Fruit fly (Drosophila melanogaster): ENCODE results near the gene COX7A.

COX7A gene

dm6 chr3R:8349106-8349448, 8.2 kb upstream of the COX7A start (continued):
- no peak for TF ChIP-seq zfh1 (GFP tag; IDR thresholded peaks at IDR 0.05)
- TF ChIP-seq bbx (GFP tag; IDR thresholded peaks at IDR 0.05; ENCODE audit: partially characterized antibody) = peak; percentile 13; the same call in 1 of the 2 replicates
- TF ChIP-seq Rfx (GFP tag; IDR thresholded peaks at IDR 0.05) = no peak
- TF ChIP-seq Dref (GFP tag; IDR thresholded peaks at IDR 0.05) = peak; percentile 41

dm6 chr3R:8347835-8348234, 7.0 kb upstream of the COX7A start:
- TF ChIP-seq odd (GFP tag; optimal IDR thresholded peaks at IDR 0.05) (no peak), dpn (GFP tag; optimal IDR thresholded peaks at IDR 0.05) (no peak), Kr (GFP tag; optimal IDR thresholded peaks at IDR 0.05) (no peak), Ets65A (GFP tag) (peak; percentile 88), Med (GFP tag) (peak; percentile 55), CG9797 (GFP tag; optimal IDR thresholded peaks at IDR 0.05) (no peak), gcm (GFP tag; optimal IDR thresholded peaks at IDR 0.05) (no peak), MESR4 (GFP tag; optimal IDR thresholded peaks at IDR 0.05) (peak; percentile 12)

- no peak for TF ChIP-seq chinmo (GFP tag; IDR thresholded peaks at IDR 0.05; ENCODE audit: partially characterized antibody)
- peak; percentile 23 for TF ChIP-seq stwl (tag; optimal IDR thresholded peaks at IDR 0.05)
These were observed 6.4 kb upstream of the COX7A start, which contains the start of gene CG7352 for dm6 chr3R:8347279-8347678. Gene CG7352, plus strand, starts transcription at chr3R:8347579.

dm6 chr3R:8344174-8344573, 3.3 kb upstream of the COX7A start, which contains the start of gene DppIII:
Gene DppIII, plus strand, starts transcription at chr3R:8344400.
- TF ChIP-seq Hmx (GFP tag; optimal IDR thresholded peaks at IDR 0.05) (no peak), Hsf (GFP tag; optimal IDR thresholded peaks at IDR 0.05) (no peak), CG10979 (tag; optimal IDR thresholded peaks at IDR 0.05) (no peak), Blimp-1 (GFP tag; optimal IDR thresholded peaks at IDR 0.05) (peak; percentile 78), Mes4 (GFP tag; optimal IDR thresholded peaks at IDR 0.05) (no peak), eve (GFP tag; optimal IDR thresholded peaks at IDR 0.05) (no peak), shn (GFP tag; optimal IDR thresholded peaks at IDR 0.05) (no peak), CG7963 (GFP tag; IDR thresholded peaks at IDR 0.05; ENCODE audit: partially characterized antibody) (no peak), unc-4 (GFP tag; IDR thresholded peaks at IDR 0.05; ENCODE audit: partially characterized antibody) (0 out of 2 replicates have a peak, but pooled peaks have one; percentile 27), Pdp1 (GFP tag; optimal IDR thresholded peaks at IDR 0.05) (peak in 1 of 2 experiments; percentile 84), ac (GFP tag; optimal IDR thresholded peaks at IDR 0.05) (no peak), H2.0 (GFP tag; IDR thresholded peaks at IDR 0.05) (no peak), pzg (GFP tag; optimal IDR thresholded peaks at IDR 0.05) (peak; percentile 55), YL-1 (GFP tag; optimal IDR thresholded peaks at IDR 0.05) (no peak), Usf (GFP tag; optimal IDR thresholded peaks at IDR 0.05) (no peak), CG4707 (GFP tag; optimal IDR thresholded peaks at IDR 0.05) (no peak), Eip74EF (GFP tag; optimal IDR thresholded peaks at IDR 0.05) (no peak), gcm (GFP tag; optimal IDR thresholded peaks at IDR 0.05) (no peak), Dref (GFP tag; IDR thresholded peaks at IDR 0.05) (peak; percentile 14; the same call in 1 of the 2 replicates), Gug (GFP tag; IDR thresholded peaks at IDR 0.05) (no peak), CG33557 (GFP tag; optimal IDR thresholded peaks at IDR 0.05) (no peak), run (tag; optimal IDR thresholded peaks at IDR 0.05) (no peak), Oaz (GFP tag; IDR thresholded peaks at IDR 0.05) (no peak), yki (optimal IDR thresholded peaks at IDR 0.05) (no peak), Mrtf (GFP tag; IDR thresholded peaks at IDR 0.05) (no peak), CG8388 (GFP tag; optimal IDR thresholded peaks at IDR 0.05) (no peak), BEAF-32 (GFP tag; optimal IDR thresholded peaks at IDR 0.05) (peak; percentile 39), Poxn (GFP tag; IDR thresholded peaks at IDR 0.05) (no peak), CG9797 (GFP tag; optimal IDR thresholded peaks at IDR 0.05) (peak; percentile 7), CG18476 (GFP tag; optimal IDR thresholded peaks at IDR 0.05) (no peak), gfzf (GFP tag; optimal IDR thresholded peaks at IDR 0.05) (peak; percentile 65), CG1603 (tag; optimal IDR thresholded peaks at IDR 0.05) (peak; percentile 1), CG14014 (GFP tag; IDR thresholded peaks at IDR 0.05) (no peak), Awh (GFP tag; IDR thresholded peaks at IDR 0.05) (no peak)
